Worm (Caenorhabditis elegans) whole organism, late embryonic: ENCODE measurements around the gene rabx-5.

Source experiments
- C08G9.2 ChIP-seq: sonication (generic microtip); optimal IDR thresholded peaks from 2 replicates; lab custom pipeline; 2016; ENCODE audit warnings: mild to moderate bottlenecking, missing genetic modification characterization, moderate library complexity, missing compliant biosample characterization
- C38D4.7 ChIP-seq: fragments of 200-800 bp; sonication (Bioruptor generic); optimal IDR thresholded peaks from 2 replicates; lab custom pipeline; 2018; ENCODE audit warnings: mild to moderate bottlenecking, missing genetic modification characterization, moderate library complexity, missing compliant biosample characterization
- K02D7.2 ChIP-seq: sonication (generic microtip); optimal IDR thresholded peaks from 2 replicates; lab custom pipeline; 2017; ENCODE audit warnings: mild to moderate bottlenecking, missing genetic modification characterization, missing compliant biosample characterization
- T23F11.4 ChIP-seq: fragments of 200-800 bp; sonication (Bioruptor generic); optimal IDR thresholded peaks from 2 replicates; lab custom pipeline; 2018; ENCODE audit warnings: mild to moderate bottlenecking, missing genetic modification characterization, missing compliant biosample characterization
- Y22D7AL.16 ChIP-seq: sonication (generic microtip); optimal IDR thresholded peaks from 2 replicates; lab custom pipeline; 2016; ENCODE audit warnings: missing genetic modification characterization, missing compliant biosample characterization
- ahr-1 ChIP-seq: sonication (generic microtip); optimal IDR thresholded peaks from 2 replicates; lab custom pipeline; 2016; ENCODE audit warnings: missing genetic modification characterization, missing compliant biosample characterization
- ceh-18 ChIP-seq: sonication (generic microtip); optimal IDR thresholded peaks from 2 replicates; lab custom pipeline; 2016; ENCODE audit warnings: missing genetic modification characterization, missing compliant biosample characterization
- ceh-19 ChIP-seq: fragments of 200-800 bp; sonication (Bioruptor generic); optimal IDR thresholded peaks from 2 replicates; lab custom pipeline; 2018; ENCODE audit warnings: mild to moderate bottlenecking, missing genetic modification characterization, missing compliant biosample characterization
- ceh-2 ChIP-seq: sonication (generic microtip); optimal IDR thresholded peaks from 2 replicates; lab custom pipeline; 2016; ENCODE audit warnings: missing genotype, missing genetic modification characterization, missing compliant biosample characterization
- ceh-24 ChIP-seq: sonication (generic microtip); optimal IDR thresholded peaks from 2 replicates; lab custom pipeline; 2016; ENCODE audit warnings: mild to moderate bottlenecking, missing genetic modification characterization, missing compliant biosample characterization
- ceh-30 ChIP-seq: fragments of 150-350 bp; optimal IDR thresholded peaks from 2 replicates; lab custom pipeline; 2014; ENCODE audit warnings: missing biosample characterization, missing genetic modification characterization
- ceh-31 ChIP-seq: sonication (generic microtip); optimal IDR thresholded peaks from 2 replicates; lab custom pipeline; 2016; ENCODE audit warnings: missing genetic modification characterization, missing compliant biosample characterization
- ceh-45 ChIP-seq: fragments of 200-800 bp; sonication (Bioruptor generic); IDR thresholded peaks from 2 replicates; pipeline ENCODE4 v1.3.6; 2022; ENCODE audit warnings: missing genetic modification reagents, missing genetic modification characterization, missing compliant biosample characterization
- ceh-6 ChIP-seq: fragments of 200-800 bp; sonication (Bioruptor generic); optimal IDR thresholded peaks from 2 replicates; lab custom pipeline; 2018; ENCODE audit warnings: mild to moderate bottlenecking, missing genetic modification characterization, missing compliant biosample characterization
- ceh-9 ChIP-seq: sonication (generic microtip); optimal IDR thresholded peaks from 2 replicates; lab custom pipeline; 2016; ENCODE audit warnings: mild to moderate bottlenecking, missing genetic modification characterization, inconsistent platforms, missing compliant biosample characterization
- che-1 ChIP-seq: sonication (generic microtip); optimal IDR thresholded peaks from 2 replicates; lab custom pipeline; 2016; ENCODE audit warnings: mild to moderate bottlenecking, missing genetic modification characterization, missing compliant biosample characterization
- dmd-4 ChIP-seq: sonication (generic microtip); optimal IDR thresholded peaks from 2 replicates; lab custom pipeline; 2016; ENCODE audit warnings: borderline replicate concordance, missing genetic modification characterization, missing compliant biosample characterization
- dve-1 ChIP-seq: sonication (generic microtip); optimal IDR thresholded peaks from 2 replicates; lab custom pipeline; 2017; ENCODE audit warnings: antibody characterized with exemption, mild to moderate bottlenecking, missing genetic modification characterization, missing compliant biosample characterization
- eyg-1 ChIP-seq: sonication (generic microtip); optimal IDR thresholded peaks from 2 replicates; lab custom pipeline; 2016; ENCODE audit warnings: missing genotype, missing genetic modification characterization, missing compliant biosample characterization
- fkh-10 ChIP-seq: fragments of 150-350 bp; optimal IDR thresholded peaks from 2 replicates; lab custom pipeline; 2014; ENCODE audit warnings: missing biosample characterization, missing genetic modification reagents, missing genetic modification characterization
- fkh-6 ChIP-seq: sonication (generic microtip); optimal IDR thresholded peaks from 2 replicates; lab custom pipeline; 2016; ENCODE audit warnings: missing genetic modification characterization, missing compliant biosample characterization
- gmeb-2 ChIP-seq: sonication (generic microtip); optimal IDR thresholded peaks from 2 replicates; lab custom pipeline; 2016; ENCODE audit warnings: missing genetic modification characterization, inconsistent platforms, missing compliant biosample characterization
- hlh-15 ChIP-seq: sonication (generic microtip); optimal IDR thresholded peaks from 2 replicates; lab custom pipeline; 2016; ENCODE audit warnings: missing genetic modification characterization, missing compliant biosample characterization
- hlh-30 ChIP-seq: sonication (generic microtip); optimal IDR thresholded peaks from 2 replicates; lab custom pipeline; 2017; ENCODE audit warnings: antibody characterized with exemption, missing genetic modification characterization, missing compliant biosample characterization; ENCODE audit not compliant: insufficient read depth
- hlh-6 ChIP-seq: sonication (generic microtip); optimal IDR thresholded peaks from 2 replicates; lab custom pipeline; 2016; ENCODE audit warnings: missing genotype, missing genetic modification characterization, missing compliant biosample characterization
- lim-6 ChIP-seq: sonication (generic microtip); optimal IDR thresholded peaks from 2 replicates; lab custom pipeline; 2016; ENCODE audit warnings: missing genetic modification characterization, missing compliant biosample characterization
- lin-11 ChIP-seq: fragments of 200-800 bp; sonication (Bioruptor generic); optimal IDR thresholded peaks from 2 replicates; lab custom pipeline; 2018; ENCODE audit warnings: mild to moderate bottlenecking, missing genetic modification characterization, missing compliant biosample characterization
- mec-3 ChIP-seq: sonication (generic microtip); optimal IDR thresholded peaks from 2 replicates; lab custom pipeline; 2016; ENCODE audit warnings: borderline replicate concordance, missing genetic modification characterization, missing compliant biosample characterization
- nfya-1 ChIP-seq: sonication (generic microtip); optimal IDR thresholded peaks from 2 replicates; lab custom pipeline; 2017; ENCODE audit warnings: missing genetic modification characterization, mild to moderate bottlenecking, missing compliant biosample characterization, antibody characterized with exemption, moderate library complexity
- nhr-11 ChIP-seq: fragments of 150-350 bp; optimal IDR thresholded peaks from 2 replicates; lab custom pipeline; 2014; ENCODE audit warnings: missing biosample characterization, missing genetic modification characterization
- npax-4 ChIP-seq: sonication (generic microtip); optimal IDR thresholded peaks from 2 replicates; lab custom pipeline; 2016; ENCODE audit warnings: missing genetic modification characterization, missing compliant biosample characterization
- odd-2 ChIP-seq: sonication (generic microtip); optimal IDR thresholded peaks from 2 replicates; lab custom pipeline; 2017; ENCODE audit warnings: antibody characterized with exemption, mild to moderate bottlenecking, missing genetic modification characterization, missing compliant biosample characterization
- pag-3 ChIP-seq: sonication (generic microtip); optimal IDR thresholded peaks from 2 replicates; lab custom pipeline; 2016; ENCODE audit warnings: missing compliant biosample characterization, missing genetic modification characterization, borderline replicate concordance
- pat-9 ChIP-seq: fragments of 200-800 bp; sonication (Bioruptor generic); optimal IDR thresholded peaks from 2 replicates; lab custom pipeline; 2018; ENCODE audit warnings: mild to moderate bottlenecking, missing genetic modification characterization, moderate library complexity, missing compliant biosample characterization
- pax-1 ChIP-seq: fragments of 150-350 bp; optimal IDR thresholded peaks from 2 replicates; lab custom pipeline; 2014; ENCODE audit warnings: missing biosample characterization, missing genetic modification characterization
- pha-2 ChIP-seq: sonication (generic microtip); optimal IDR thresholded peaks from 2 replicates; lab custom pipeline; 2017; ENCODE audit warnings: mild to moderate bottlenecking, missing genetic modification characterization, missing compliant biosample characterization
- pqm-1 ChIP-seq: sonication (generic microtip); optimal IDR thresholded peaks from 2 replicates; lab custom pipeline; 2016; ENCODE audit warnings: missing genetic modification characterization, missing compliant biosample characterization
- pros-1 ChIP-seq: fragments of 150-350 bp; optimal IDR thresholded peaks from 2 replicates; lab custom pipeline; 2014; ENCODE audit warnings: missing biosample characterization, missing genetic modification reagents, missing genetic modification characterization
- ref-2 ChIP-seq: sonication (generic microtip); optimal IDR thresholded peaks from 2 replicates; lab custom pipeline; 2016; ENCODE audit warnings: missing genetic modification characterization, missing compliant biosample characterization
- rnt-1 ChIP-seq: sonication (generic microtip); optimal IDR thresholded peaks from 2 replicates; lab custom pipeline; 2016; ENCODE audit warnings: missing genetic modification characterization, missing compliant biosample characterization
- sdc-2 ChIP-seq: sonication (generic microtip); optimal IDR thresholded peaks from 2 replicates; lab custom pipeline; 2016; ENCODE audit warnings: missing genotype, missing genetic modification characterization, missing compliant biosample characterization
- sox-2 ChIP-seq: fragments of 200-800 bp; sonication (Bioruptor generic); IDR thresholded peaks from 2 replicates; pipeline ENCODE4 v1.3.6; 2022; ENCODE audit warnings: missing genetic modification reagents, missing genetic modification characterization, missing compliant biosample characterization
- sox-4 ChIP-seq: sonication (generic microtip); optimal IDR thresholded peaks from 2 replicates; lab custom pipeline; 2017; ENCODE audit warnings: mild to moderate bottlenecking, missing genetic modification characterization, inconsistent platforms, missing compliant biosample characterization
- syd-9 ChIP-seq: sonication (generic microtip); optimal IDR thresholded peaks from 2 replicates; lab custom pipeline; 2016; ENCODE audit warnings: mild to moderate bottlenecking, missing genetic modification characterization, moderate library complexity, missing compliant biosample characterization
- tbx-2 ChIP-seq: sonication (generic microtip); optimal IDR thresholded peaks from 2 replicates; lab custom pipeline; 2016; ENCODE audit warnings: missing genetic modification characterization, missing compliant biosample characterization
- tbx-7 ChIP-seq: sonication (generic microtip); optimal IDR thresholded peaks from 2 replicates; lab custom pipeline; 2016; ENCODE audit warnings: missing genotype, missing genetic modification characterization, missing compliant biosample characterization
- ttx-3 ChIP-seq: sonication (generic microtip); optimal IDR thresholded peaks from 2 replicates; lab custom pipeline; 2016; ENCODE audit warnings: missing genetic modification reagents, missing genetic modification characterization, missing compliant biosample characterization
- unc-3 ChIP-seq, 2 experiments: fragments of 200-800 bp in 1 of 2; sonication (Bioruptor generic) in 1 of 2; sonication (generic microtip) in 1 of 2; conservative IDR thresholded peaks in 1 of 2; optimal IDR thresholded peaks in 1 of 2; 2 replicates each; pipeline versions ENCODE4 v1.3.6 to Lab custom; 2016 to 2022; ENCODE audit warnings: missing compliant biosample characterization in 2 of 2, missing genetic modification characterization in 2 of 2, missing genetic modification reagents in 1 of 2
- unc-42 ChIP-seq: sonication (generic microtip); optimal IDR thresholded peaks from 2 replicates; lab custom pipeline; 2016; ENCODE audit warnings: missing genotype, missing genetic modification characterization, missing compliant biosample characterization
- unc-55 ChIP-seq: sonication (generic microtip); optimal IDR thresholded peaks from 2 replicates; lab custom pipeline; 2017; ENCODE audit warnings: missing biosample characterization, missing genetic modification reagents, missing genetic modification characterization
- unc-86 ChIP-seq: sonication (generic microtip); optimal IDR thresholded peaks from 2 replicates; lab custom pipeline; 2016; ENCODE audit warnings: missing genetic modification characterization, missing compliant biosample characterization
- ztf-16 ChIP-seq: sonication (generic microtip); optimal IDR thresholded peaks from 2 replicates; lab custom pipeline; 2017; ENCODE audit warnings: missing genetic modification characterization, missing compliant biosample characterization

rabx-5 gene

ce11 chrIII:10624564-10624963, 19.4 kb downstream of the rabx-5 start:
- TF ChIP-seq ceh-45 (no peak), che-1 (tag; lab: Kevin White, UChicago) (peak; percentile 80), fkh-10 (GFP tag; lab: Kevin White, UChicago) (no peak), pax-1 (tag; lab: Kevin White, UChicago) (no peak), Y22D7AL.16 (tag; lab: Kevin White, UChicago) (peak; percentile 30), ref-2 (peak; percentile 37), ahr-1 (tag; lab: Kevin White, UChicago) (no peak), ceh-19 (GFP tag; lab: Kevin White, UChicago) (peak; percentile 68), pha-2 (tag; lab: Kevin White, UChicago) (peak; percentile 67), C08G9.2 (tag; lab: Kevin White, UChicago) (peak; percentile 66), sdc-2 (tag; lab: Kevin White, UChicago) (peak; percentile 27), gmeb-2 (tag; lab: Kevin White, UChicago) (peak; percentile 43), ceh-30 (no peak), tbx-7 (no peak), unc-3 (GFP tag; conservative IDR thresholded peaks at IDR 0.05; lab: Robert Waterston, UW) (0 out of 2 replicates have a peak, but pooled peaks have one; percentile 34), unc-3 (tag; optimal IDR thresholded peaks at IDR 0.05; lab: Kevin White, UChicago) (peak; percentile 58), sox-4 (tag; lab: Kevin White, UChicago) (peak; percentile 65), unc-86 (tag; lab: Kevin White, UChicago) (peak; percentile 70), hlh-30 (tag; lab: Kevin White, UChicago) (peak; percentile 40), T23F11.4 (GFP tag; lab: Kevin White, UChicago) (peak; percentile 36), npax-4 (tag; lab: Kevin White, UChicago) (peak; percentile 22), ceh-2 (tag; lab: Kevin White, UChicago) (peak; percentile 36), nfya-1 (tag; lab: Kevin White, UChicago) (peak; percentile 26), ceh-9 (tag; lab: Kevin White, UChicago) (peak; percentile 29), ttx-3 (tag; lab: Kevin White, UChicago) (peak; percentile 50), ceh-6 (GFP tag; lab: Kevin White, UChicago) (peak; percentile 76), mec-3 (tag; lab: Kevin White, UChicago) (no peak), ceh-18 (tag; lab: Kevin White, UChicago) (peak; percentile 63), odd-2 (peak; percentile 39), fkh-6 (tag; lab: Kevin White, UChicago) (peak; percentile 65), unc-55 (GFP tag; lab: Kevin White, UChicago) (no peak), pag-3 (tag; lab: Kevin White, UChicago) (no peak), hlh-15 (tag; lab: Kevin White, UChicago) (no peak), K02D7.2 (tag; lab: Kevin White, UChicago) (peak; percentile 48), hlh-6 (tag; lab: Kevin White, UChicago) (peak; percentile 75), eyg-1 (peak; percentile 31), tbx-2 (tag; lab: Kevin White, UChicago) (peak; percentile 51), dmd-4 (no peak), ztf-16 (tag; lab: Kevin White, UChicago) (peak; percentile 56), C38D4.7 (peak; percentile 67), pqm-1 (tag; lab: Kevin White, UChicago) (no peak), nhr-11 (no peak), ceh-24 (tag; lab: Kevin White, UChicago) (no peak), pat-9 (tag; lab: Kevin White, UChicago) (peak; percentile 65), lim-6 (tag; lab: Kevin White, UChicago) (no peak), unc-42 (tag; lab: Kevin White, UChicago) (no peak), syd-9 (tag; lab: Kevin White, UChicago) (peak; percentile 48), dve-1 (tag; lab: Kevin White, UChicago) (peak; percentile 53), rnt-1 (tag; lab: Kevin White, UChicago) (peak; percentile 44), lin-11 (tag; lab: Kevin White, UChicago) (peak; percentile 70), sox-2 (GFP tag; lab: Robert Waterston, UW) (peak; percentile 77), ceh-31 (tag; lab: Kevin White, UChicago) (no peak), pros-1 (tag; lab: Kevin White, UChicago) (no peak)
